Fruit fly (Drosophila melanogaster): ENCODE results near the gene CG32264.

Gene CG32264

dm6 chr3L:3726217-3726616 lies 80.0 kb downstream of the CG32264 start:
- TF ChIP-seq stc (GFP tag; IDR thresholded peaks at IDR 0.05), result peak; percentile 18; the same call in 1 of the 2 replicates
- TF ChIP-seq Pdp1 (GFP tag; optimal IDR thresholded peaks at IDR 0.05), result peak in 1 of 2 experiments; percentile 52
- TF ChIP-seq CG8281 (tag; optimal IDR thresholded peaks at IDR 0.05), result no peak
- TF ChIP-seq sr (GFP tag; IDR thresholded peaks at IDR 0.05), result peak; percentile 51; the same call in 1 of the 3 replicates
- peak; percentile 62 for TF ChIP-seq sens (GFP tag)
- TF ChIP-seq Poxn (GFP tag; IDR thresholded peaks at IDR 0.05), result no peak
- TF ChIP-seq wek (GFP tag; optimal IDR thresholded peaks at IDR 0.05), result no peak
- TF ChIP-seq sob (GFP tag; IDR thresholded peaks at IDR 0.05), result no peak
- TF ChIP-seq CG2116 (GFP tag; optimal IDR thresholded peaks at IDR 0.05), result no peak
- TF ChIP-seq tgo (GFP tag; IDR thresholded peaks at IDR 0.05), result no peak
- TF ChIP-seq ewg (GFP tag; optimal IDR thresholded peaks at IDR 0.05), result no peak
- TF ChIP-seq Abd-B (GFP tag; optimal IDR thresholded peaks at IDR 0.05), result no peak
- TF ChIP-seq ttk (GFP tag; IDR thresholded peaks at IDR 0.05), result no peak

dm6 chr3L:3713725-3714124 lies 92.5 kb downstream of the CG32264 start, which contains the start of gene CG43089:
TSS of gene CG43089 (plus strand) at chr3L:3714027.
- TF ChIP-seq sens (GFP tag), result peak; percentile 5
- no peak for TF ChIP-seq CG4404 (GFP tag; IDR thresholded peaks at IDR 0.05)

DNA sequence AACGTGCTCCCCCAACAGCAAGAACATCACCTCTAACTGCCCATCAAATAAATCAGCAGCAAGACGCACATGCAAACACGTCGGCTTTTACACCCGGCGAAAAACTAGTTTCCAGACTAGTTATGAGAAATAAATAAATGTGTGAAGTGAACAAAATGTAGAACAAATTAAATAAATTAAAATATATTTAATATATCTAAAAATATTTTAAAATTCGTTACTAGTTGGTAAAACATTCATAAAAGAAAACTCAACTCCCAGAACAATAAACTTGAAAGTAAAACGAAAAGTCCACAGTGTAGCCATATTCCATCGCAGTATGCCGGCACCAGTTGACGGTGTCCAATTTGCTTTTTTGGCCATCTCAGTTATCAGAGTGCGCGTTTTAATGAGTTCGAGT lies 93.3 kb downstream of the CG32264 start:
- TF ChIP-seq bigmax (GFP tag; optimal IDR thresholded peaks at IDR 0.05), result no peak
- no peak for TF ChIP-seq Six4 (GFP tag; optimal IDR thresholded peaks at IDR 0.05)
- no peak for TF ChIP-seq CG15696 (tag; optimal IDR thresholded peaks at IDR 0.05)
- no peak for TF ChIP-seq CG6854 (GFP tag; optimal IDR thresholded peaks at IDR 0.05)
- TF ChIP-seq CG9609 (GFP tag; optimal IDR thresholded peaks at IDR 0.05), result no peak
- TF ChIP-seq CG15601 (tag; optimal IDR thresholded peaks at IDR 0.05), result no peak
- TF ChIP-seq crol (GFP tag; IDR thresholded peaks at IDR 0.05), result no peak
- no peak for TF ChIP-seq CG15479 (GFP tag; optimal IDR thresholded peaks at IDR 0.05)
- no peak for TF ChIP-seq ATbp (GFP tag; optimal IDR thresholded peaks at IDR 0.05)
- no peak for TF ChIP-seq aop (GFP tag; IDR thresholded peaks at IDR 0.05)
- no peak for TF ChIP-seq Side (GFP tag; optimal IDR thresholded peaks at IDR 0.05)
- no peak for TF ChIP-seq CG18619 (GFP tag; optimal IDR thresholded peaks at IDR 0.05)
- no peak for TF ChIP-seq usp (GFP tag; optimal IDR thresholded peaks at IDR 0.05)
- no peak for TF ChIP-seq Hr3 (GFP tag; optimal IDR thresholded peaks at IDR 0.05)
- TF ChIP-seq br (optimal IDR thresholded peaks at IDR 0.05), result no peak
- TF ChIP-seq trem (tag; optimal IDR thresholded peaks at IDR 0.05), result no peak
- TF ChIP-seq wdn (GFP tag; IDR thresholded peaks at IDR 0.05), result no peak
- TF ChIP-seq CG1832 (GFP tag; optimal IDR thresholded peaks at IDR 0.05), result no peak

DNA sequence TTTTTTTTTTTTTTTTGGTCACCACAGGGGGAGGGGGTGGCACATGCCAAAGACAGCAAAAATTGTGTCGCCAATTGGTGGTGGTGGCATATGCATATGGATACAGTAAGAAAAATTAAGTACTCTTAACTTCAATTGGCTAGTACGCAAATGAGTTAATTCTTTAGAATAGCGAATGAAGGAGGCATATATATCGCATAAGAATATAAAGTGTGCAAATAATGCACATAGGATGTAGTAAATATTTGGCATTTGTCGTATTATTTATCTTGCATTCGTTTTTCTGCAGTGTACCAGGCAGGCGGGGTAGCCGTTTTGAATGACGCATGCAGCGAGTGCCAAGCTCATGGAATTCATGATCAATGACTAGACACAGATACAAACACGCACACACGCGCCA lies 96.9 kb downstream of the CG32264 start:
- TF ChIP-seq CG9876 (GFP tag; optimal IDR thresholded peaks at IDR 0.05) (no peak), CG13296 (GFP tag; optimal IDR thresholded peaks at IDR 0.05) (no peak), aop (GFP tag; IDR thresholded peaks at IDR 0.05) (no peak), gem (tag; optimal IDR thresholded peaks at IDR 0.05) (peak; percentile 8), Doc3 (GFP tag; IDR thresholded peaks at IDR 0.05; ENCODE audit: partially characterized antibody) (no peak), CG6765 (GFP tag; optimal IDR thresholded peaks at IDR 0.05) (no peak), B-H2 (GFP tag; optimal IDR thresholded peaks at IDR 0.05) (no peak), HLHmδ (GFP tag; optimal IDR thresholded peaks at IDR 0.05) (no peak), Camta (GFP tag; optimal IDR thresholded peaks at IDR 0.05) (no peak), NC2α (GFP tag; optimal IDR thresholded peaks at IDR 0.05) (no peak), sob (GFP tag; IDR thresholded peaks at IDR 0.05) (0 out of 2 replicates have a peak, but pooled peaks have one; percentile 15), ash1 (GFP tag; optimal IDR thresholded peaks at IDR 0.05) (no peak), ara (GFP tag; IDR thresholded peaks at IDR 0.05) (peak; percentile 45; the same call in 1 of the 2 replicates), abd-A (tag; optimal IDR thresholded peaks at IDR 0.05) (no peak), CG11085 (GFP tag; IDR thresholded peaks at IDR 0.05) (no peak), Bdp1 (GFP tag; optimal IDR thresholded peaks at IDR 0.05) (no peak), lab (GFP tag; optimal IDR thresholded peaks at IDR 0.05) (no peak), Dip3 (GFP tag; optimal IDR thresholded peaks at IDR 0.05) (no peak), maf-S (GFP tag; optimal IDR thresholded peaks at IDR 0.05) (no peak)
